Worm (Caenorhabditis elegans): Measurements from ENCODE around the gene W02H5.19.

Gene W02H5.19

ce11 chrV:2603056-2603455 is 35.6 kb upstream of the W02H5.19 start, which contains the start of gene F53E10.6 (continued):
- TF ChIP-seq sptf-1 (tag; optimal IDR thresholded peaks at IDR 0.05) (no peak), unc-30 (tag; optimal IDR thresholded peaks at IDR 0.05) (no peak), tlp-1 (tag; optimal IDR thresholded peaks at IDR 0.05) (no peak), nhr-47 (tag; optimal IDR thresholded peaks at IDR 0.05) (peak; percentile 63), fkh-10 (GFP tag; optimal IDR thresholded peaks at IDR 0.05) (no peak), skn-1 (tag; optimal IDR thresholded peaks at IDR 0.05) (peak; percentile 35), lin-13 (GFP tag; optimal IDR thresholded peaks at IDR 0.05) (no peak), mdl-1 (tag; optimal IDR thresholded peaks at IDR 0.05) (no peak), jun-1 (tag; optimal IDR thresholded peaks at IDR 0.05) (no peak), lir-3 (tag; optimal IDR thresholded peaks at IDR 0.05; ENCODE audit: poor library complexity) (peak; percentile 74), nhr-11 (tag; optimal IDR thresholded peaks at IDR 0.05) (no peak), mef-2 (tag; optimal IDR thresholded peaks at IDR 0.05) (no peak), irx-1 (tag; optimal IDR thresholded peaks at IDR 0.05) (peak; percentile 62), unc-62 (GFP tag; optimal IDR thresholded peaks at IDR 0.05) (no peak), C16A3.4 (tag; optimal IDR thresholded peaks at IDR 0.05) (no peak), efl-1 (optimal IDR thresholded peaks at IDR 0.05) (peak; percentile 75 to 91), efl-1 (GFP tag; optimal IDR thresholded peaks at IDR 0.05 in 1 of 2) (peak; percentile 91 to 99), hlh-17 (GFP tag; optimal IDR thresholded peaks at IDR 0.05; ENCODE audit: borderline replicate concordance) (no peak), fkh-4 (tag; optimal IDR thresholded peaks at IDR 0.05; ENCODE audit: borderline replicate concordance) (no peak), elt-3 (tag; optimal IDR thresholded peaks at IDR 0.05) (no peak), ama-1 (optimal IDR thresholded peaks at IDR 0.05) (no peak), nhr-20 (tag; optimal IDR thresholded peaks at IDR 0.05) (peak; percentile 27), hlh-4 (tag; optimal IDR thresholded peaks at IDR 0.05) (no peak), nhr-237 (tag; optimal IDR thresholded peaks at IDR 0.05) (no peak), mep-1 (tag; optimal IDR thresholded peaks at IDR 0.05) (peak; percentile 40), lin-15B (tag; optimal IDR thresholded peaks at IDR 0.05) (no peak), tbx-2 (tag; optimal IDR thresholded peaks at IDR 0.05) (peak; percentile 44), hpl-2 (GFP tag; optimal IDR thresholded peaks at IDR 0.05) (no peak), lin-35 (GFP tag; optimal IDR thresholded peaks at IDR 0.05) (peak; percentile 90 to 93), ztf-4 (tag; optimal IDR thresholded peaks at IDR 0.05) (no peak), snpc-4 (tag; optimal IDR thresholded peaks at IDR 0.05) (peak; percentile 35), pax-3 (tag; optimal IDR thresholded peaks at IDR 0.05) (no peak), ceh-8 (GFP tag; optimal IDR thresholded peaks at IDR 0.05) (no peak), F16B12.6 (tag; optimal IDR thresholded peaks at IDR 0.05) (peak; percentile 36), dpl-1 (GFP tag; optimal IDR thresholded peaks at IDR 0.05) (peak; percentile 80 to 91 (median 89)), fos-1 (tag; optimal IDR thresholded peaks at IDR 0.05) (no peak), unc-98 (GFP tag; IDR thresholded peaks at IDR 0.05) (peak; percentile 50; the same call in 1 of the 2 replicates), nhr-71 (tag; optimal IDR thresholded peaks at IDR 0.05) (peak; percentile 60), unc-86 (tag; optimal IDR thresholded peaks at IDR 0.05) (no peak), lin-39 (tag; optimal IDR thresholded peaks at IDR 0.05) (no peak), lsy-2 (tag; optimal IDR thresholded peaks at IDR 0.05) (peak; percentile 42 to 56), snu-23 (GFP tag; optimal IDR thresholded peaks at IDR 0.05) (peak; percentile 39), ceh-63 (GFP tag; optimal IDR thresholded peaks at IDR 0.05) (no peak), nhr-77 (tag; optimal IDR thresholded peaks at IDR 0.05) (no peak), egl-27 (tag; optimal IDR thresholded peaks at IDR 0.05) (no peak), ztf-11 (tag; optimal IDR thresholded peaks at IDR 0.05) (peak in 1 of 2 experiments; percentile 66), blmp-1 (tag; optimal IDR thresholded peaks at IDR 0.05) (peak; percentile 12), nhr-85 (tag) (peak; percentile 77), sox-4 (tag; optimal IDR thresholded peaks at IDR 0.05) (no peak), nhr-28 (tag; optimal IDR thresholded peaks at IDR 0.05) (no peak), ceh-82 (tag; optimal IDR thresholded peaks at IDR 0.05) (peak in 1 of 3 experiments; percentile 39), lin-14 (GFP tag; optimal IDR thresholded peaks at IDR 0.05) (peak; percentile 34), rnt-1 (tag; optimal IDR thresholded peaks at IDR 0.05) (peak; percentile 94)
